Worm (Caenorhabditis elegans): ENCODE measurements around the gene F23H12.3.

DNA sequence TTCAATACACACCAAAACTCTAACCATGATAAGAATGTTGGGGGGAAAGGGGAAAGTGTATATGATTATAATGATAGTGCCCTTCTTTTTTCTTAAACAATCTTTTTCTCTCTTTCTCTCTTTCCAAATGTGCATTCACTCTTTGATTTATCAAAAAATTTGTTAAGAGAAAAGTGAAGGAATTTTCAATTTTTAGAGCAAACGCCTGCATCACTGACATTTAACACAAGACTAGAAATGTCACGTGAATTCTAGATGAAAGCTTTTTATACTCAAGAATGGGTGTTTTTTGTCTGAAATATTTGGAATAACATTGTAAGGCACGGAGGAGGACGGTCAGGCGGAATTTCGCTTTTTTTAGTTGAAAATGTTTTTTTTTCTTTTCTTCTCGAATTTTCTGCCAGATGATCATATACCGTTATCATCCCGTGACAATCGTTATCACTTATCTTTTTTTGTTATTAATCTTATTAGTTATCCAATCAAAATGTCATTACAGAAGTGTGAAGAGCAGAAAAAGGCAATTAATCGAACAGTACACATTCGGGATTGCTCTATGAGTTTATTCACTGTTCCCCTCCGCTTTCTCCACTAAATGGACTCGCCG, 42.9 kb upstream of the F23H12.3 start, which contains the start of the genes frm-7 and F55C5.17:
- TF ChIP-seq nhr-80 (tag; optimal IDR thresholded peaks at IDR 0.05) (peak; percentile 58), pha-4 (tag; optimal IDR thresholded peaks at IDR 0.05) (no peak), Y56A3A.18 (GFP tag; IDR thresholded peaks at IDR 0.05) (0 out of 2 replicates have a peak, but pooled peaks have one; percentile 27), egl-44 (GFP tag; IDR thresholded peaks at IDR 0.05) (no peak), Y53G8AR.9 (GFP tag; conservative IDR thresholded peaks at IDR 0.05) (no peak), efl-1 (GFP tag; optimal IDR thresholded peaks at IDR 0.05) (no peak)
